Fruit fly (Drosophila melanogaster) Kc167 (cell line): ENCODE measurements around the gene cbt.

Source experiments
- Myc ChIP-seq: fragments of >200 bp; optimal IDR thresholded peaks from 2 replicates; lab custom pipeline; 2017; ENCODE audit warnings: missing external identifiers
- Sin3A ChIP-seq: fragments of >200 bp; optimal IDR thresholded peaks from 2 replicates; lab custom pipeline; 2018; ENCODE audit warnings: missing external identifiers
- h ChIP-seq: fragments of >200 bp; optimal IDR thresholded peaks from 3 replicates; lab custom pipeline; 2018; ENCODE audit warnings: missing external identifiers
- psq ChIP-seq: fragments of >200 bp; optimal IDR thresholded peaks from 2 replicates; lab custom pipeline; 2017; ENCODE audit warnings: missing external identifiers
- ttk ChIP-seq: sonication (Bioruptor generic); optimal IDR thresholded peaks from 2 replicates; lab custom pipeline; 2017; ENCODE audit warnings: missing external identifiers

- no peak for TF ChIP-seq Myc (lab: Kevin White, UChicago)
- TF ChIP-seq h (lab: Kevin White, UChicago): no peak
- no peak for TF ChIP-seq ttk
- TF ChIP-seq psq (lab: Kevin White, UChicago): no peak
- no peak for TF ChIP-seq Sin3A
These were observed 44.1 kb downstream of the cbt start for dm6 chr2L:435311-435806.
